Fruit fly (Drosophila melanogaster) whole organism, prepupa: Measurements from ENCODE around the gene Hibch.
A peak's percentile ranks its signal among the peaks of the same experiment; 100 is the strongest.

Source experiments
- CG10631 ChIP-seq: fragments of 200-800 bp; sonication (Bioruptor generic); optimal IDR thresholded peaks from 2 replicates; lab custom pipeline; 2016; ENCODE audit warnings: missing biosample characterization, missing genetic modification characterization
- CG10669 ChIP-seq: fragments of 200-800 bp; sonication (Bioruptor generic); optimal IDR thresholded peaks from 3 replicates; lab custom pipeline; 2018; ENCODE audit warnings: missing biosample characterization, mild to moderate bottlenecking, missing genetic modification characterization, moderate library complexity
- CG11294 ChIP-seq: fragments of 200-800 bp; sonication (Bioruptor generic); IDR thresholded peaks from 2 replicates; pipeline ENCODE4 v1.3.6; 2022; ENCODE audit warnings: missing biosample characterization, missing genetic modification characterization
- CG11762 ChIP-seq: fragments of 200-800 bp; sonication (Bioruptor generic); optimal IDR thresholded peaks from 3 replicates; lab custom pipeline; 2016; ENCODE audit warnings: missing biosample characterization, missing genetic modification characterization; ENCODE audit not compliant: insufficient read depth
- CG11902 ChIP-seq: fragments of 200-800 bp; sonication (Bioruptor generic); optimal IDR thresholded peaks from 3 replicates; lab custom pipeline; 2016; ENCODE audit warnings: missing biosample characterization, missing genetic modification characterization
- CG15336 ChIP-seq: fragments of 200-800 bp; sonication (Bioruptor generic); IDR thresholded peaks from 2 replicates; pipeline ENCODE4 v1.3.6; 2022; ENCODE audit warnings: missing biosample characterization, missing genetic modification characterization
- CG1621 ChIP-seq: fragments of 200-800 bp; sonication (Bioruptor generic); optimal IDR thresholded peaks from 3 replicates; lab custom pipeline; 2018; ENCODE audit warnings: missing biosample characterization, mild to moderate bottlenecking, missing genetic modification characterization
- CG16779 ChIP-seq: fragments of 200-800 bp; sonication (Bioruptor generic); optimal IDR thresholded peaks from 3 replicates; lab custom pipeline; 2017; ENCODE audit warnings: missing biosample characterization, mild to moderate bottlenecking, missing genetic modification characterization
- CG3032 ChIP-seq: fragments of 200-800 bp; optimal IDR thresholded peaks from 2 replicates; lab custom pipeline; 2019; ENCODE audit warnings: missing biosample characterization, mild to moderate bottlenecking, missing genetic modification characterization, moderate library complexity
- CG31627 ChIP-seq: fragments of 200-800 bp; sonication (Bioruptor generic); optimal IDR thresholded peaks from 3 replicates; lab custom pipeline; 2016; ENCODE audit warnings: missing biosample characterization, missing genetic modification characterization
- CG34406 ChIP-seq: fragments of 200-800 bp; sonication (Bioruptor generic); optimal IDR thresholded peaks from 3 replicates; lab custom pipeline; 2016; ENCODE audit warnings: missing biosample characterization, missing genetic modification characterization
- CG3919 ChIP-seq: fragments of 200-800 bp; sonication (Bioruptor generic); optimal IDR thresholded peaks from 3 replicates; lab custom pipeline; 2016; ENCODE audit warnings: missing biosample characterization, missing genetic modification characterization
- CG6163 ChIP-seq: fragments of 200-800 bp; sonication (Bioruptor generic); IDR thresholded peaks from 3 replicates; pipeline ENCODE4 v1.3.6; 2022; ENCODE audit warnings: missing biosample characterization, missing genetic modification characterization
- CG6276 ChIP-seq: fragments of 200-800 bp; sonication (Bioruptor generic); optimal IDR thresholded peaks from 2 replicates; lab custom pipeline; 2017; ENCODE audit warnings: missing biosample characterization, mild to moderate bottlenecking, missing genetic modification characterization
- CG6792 ChIP-seq: fragments of 200-800 bp; sonication (Bioruptor generic); optimal IDR thresholded peaks from 3 replicates; lab custom pipeline; 2016; ENCODE audit warnings: missing biosample characterization, missing genetic modification characterization
- CG6808 ChIP-seq: fragments of 200-800 bp; sonication (Bioruptor generic); optimal IDR thresholded peaks from 3 replicates; lab custom pipeline; 2017; ENCODE audit warnings: missing biosample characterization, missing genetic modification characterization, mild to moderate bottlenecking, moderate library complexity, missing genetic modification reagents
- CG6854 ChIP-seq: fragments of 200-800 bp; sonication (Bioruptor generic); optimal IDR thresholded peaks from 2 replicates; lab custom pipeline; 2017; ENCODE audit warnings: missing biosample characterization, mild to moderate bottlenecking, missing genetic modification characterization
- CG8119 ChIP-seq: fragments of 200-800 bp; sonication (Bioruptor generic); IDR thresholded peaks from 3 replicates; pipeline ENCODE4 v1.3.6; 2022; ENCODE audit warnings: missing biosample characterization, missing genetic modification characterization
- CG8319 ChIP-seq: fragments of 200-800 bp; sonication (Bioruptor generic); optimal IDR thresholded peaks from 3 replicates; lab custom pipeline; 2016; ENCODE audit warnings: missing biosample characterization, missing genetic modification characterization
- CG9139 ChIP-seq: fragments of 200-800 bp; sonication (Bioruptor generic); optimal IDR thresholded peaks from 3 replicates; lab custom pipeline; 2017; ENCODE audit warnings: missing biosample characterization, mild to moderate bottlenecking, missing genetic modification characterization
- Eip75B ChIP-seq: fragments of 200-800 bp; sonication (Bioruptor generic); optimal IDR thresholded peaks from 3 replicates; lab custom pipeline; 2016; ENCODE audit warnings: missing biosample characterization, missing genetic modification characterization
- Eip78C ChIP-seq: fragments of 200-800 bp; sonication (Bioruptor generic); peaks from one replicate; lab custom pipeline; 2016; ENCODE audit warnings: missing biosample characterization, missing genetic modification characterization
- Ets21C ChIP-seq: fragments of 200-800 bp; sonication (Bioruptor generic); optimal IDR thresholded peaks from 3 replicates; lab custom pipeline; 2016; ENCODE audit warnings: missing biosample characterization, missing genetic modification characterization
- Ets96B ChIP-seq: fragments of 200-800 bp; optimal IDR thresholded peaks from 2 replicates; lab custom pipeline; 2019; ENCODE audit warnings: missing biosample characterization, mild to moderate bottlenecking, missing genetic modification characterization, moderate library complexity
- Hr39 ChIP-seq: fragments of 200-800 bp; sonication (Bioruptor generic); optimal IDR thresholded peaks from 2 replicates; lab custom pipeline; 2016; ENCODE audit warnings: missing biosample characterization, missing genetic modification characterization
- Hr4 ChIP-seq: fragments of 200-800 bp; sonication (Bioruptor generic); optimal IDR thresholded peaks from 3 replicates; lab custom pipeline; 2016; ENCODE audit warnings: missing biosample characterization, missing genetic modification characterization
- Met ChIP-seq: fragments of 200-800 bp; sonication (Bioruptor generic); optimal IDR thresholded peaks from 3 replicates; lab custom pipeline; 2016; ENCODE audit warnings: missing biosample characterization, missing genetic modification characterization
- OdsH ChIP-seq: fragments of 200-800 bp; sonication (Bioruptor generic); optimal IDR thresholded peaks from 3 replicates; lab custom pipeline; 2016; ENCODE audit warnings: missing biosample characterization, missing genetic modification characterization
- Smox ChIP-seq: fragments of 200-800 bp; sonication (Bioruptor generic); optimal IDR thresholded peaks from 3 replicates; lab custom pipeline; 2016; ENCODE audit warnings: missing biosample characterization, missing genetic modification characterization
- Sox102F ChIP-seq: fragments of 200-800 bp; sonication (Bioruptor generic); optimal IDR thresholded peaks from 2 replicates; lab custom pipeline; 2016; ENCODE audit warnings: missing biosample characterization, mild to moderate bottlenecking, missing genetic modification characterization
- Sox15 ChIP-seq: fragments of 200-800 bp; sonication (Bioruptor generic); optimal IDR thresholded peaks from 3 replicates; lab custom pipeline; 2016; ENCODE audit warnings: missing biosample characterization, missing genetic modification characterization
- acj6 ChIP-seq: fragments of 200-800 bp; sonication (Bioruptor generic); optimal IDR thresholded peaks from 3 replicates; lab custom pipeline; 2016; ENCODE audit warnings: missing biosample characterization, missing genetic modification characterization
- cyc ChIP-seq: fragments of 200-800 bp; sonication (Bioruptor generic); optimal IDR thresholded peaks from 3 replicates; lab custom pipeline; 2016; ENCODE audit warnings: missing biosample characterization, missing genetic modification characterization
- dac ChIP-seq: fragments of 200-800 bp; sonication (Bioruptor generic); optimal IDR thresholded peaks from 2 replicates; lab custom pipeline; 2017; ENCODE audit warnings: missing biosample characterization, mild to moderate bottlenecking, missing genetic modification characterization
- dsx ChIP-seq: fragments of 200-800 bp; optimal IDR thresholded peaks from 3 replicates; lab custom pipeline; 2019; ENCODE audit warnings: missing biosample characterization, mild to moderate bottlenecking, missing genetic modification characterization, moderate library complexity; ENCODE audit not compliant: poor library complexity, severe bottlenecking
- eg ChIP-seq: fragments of 200-800 bp; sonication (Bioruptor generic); IDR thresholded peaks from 3 replicates; pipeline ENCODE4 v1.3.6; 2022; ENCODE audit warnings: missing biosample characterization, missing genetic modification characterization
- esn ChIP-seq: fragments of 200-800 bp; sonication (Bioruptor generic); optimal IDR thresholded peaks from 2 replicates; lab custom pipeline; 2016; ENCODE audit warnings: missing biosample characterization, mild to moderate bottlenecking, missing genetic modification characterization, moderate library complexity
- fd59A ChIP-seq: fragments of 200-800 bp; sonication (Bioruptor generic); optimal IDR thresholded peaks from 2 replicates; lab custom pipeline; 2017; ENCODE audit warnings: missing biosample characterization, mild to moderate bottlenecking, missing genetic modification characterization, missing genetic modification reagents
- fd85E ChIP-seq: fragments of 200-800 bp; sonication (Bioruptor generic); optimal IDR thresholded peaks from 3 replicates; lab custom pipeline; 2016; ENCODE audit warnings: missing biosample characterization, missing genetic modification characterization
- lz ChIP-seq: fragments of 200-800 bp; sonication (Bioruptor generic); optimal IDR thresholded peaks from 3 replicates; lab custom pipeline; 2016; ENCODE audit warnings: missing biosample characterization, missing genetic modification characterization
- net ChIP-seq: fragments of 200-800 bp; sonication (Bioruptor generic); optimal IDR thresholded peaks from 3 replicates; lab custom pipeline; 2016; ENCODE audit warnings: missing biosample characterization, missing genetic modification characterization
- pdm3 ChIP-seq: fragments of 200-800 bp; sonication (Bioruptor generic); optimal IDR thresholded peaks from 3 replicates; lab custom pipeline; 2016; ENCODE audit warnings: missing biosample characterization, missing genetic modification characterization
- salr ChIP-seq, 2 experiments: fragments of 200-800 bp; sonication (Bioruptor generic); optimal IDR thresholded peaks; 3 replicates each; lab custom pipeline; 2016 to 2018; ENCODE audit warnings: missing biosample characterization in 2 of 2, missing genetic modification characterization in 2 of 2, mild to moderate bottlenecking in 1 of 2
- spab ChIP-seq: fragments of 200-800 bp; sonication (Bioruptor generic); optimal IDR thresholded peaks from 2 replicates; lab custom pipeline; 2017; ENCODE audit warnings: missing biosample characterization, mild to moderate bottlenecking, missing genetic modification characterization, missing genetic modification reagents
- ss ChIP-seq, 2 experiments: fragments of 200-800 bp; sonication (Bioruptor generic); optimal IDR thresholded peaks; 2 replicates in 1 of 2; 3 replicates in 1 of 2; lab custom pipeline; 2017 to 2018; ENCODE audit warnings: mild to moderate bottlenecking in 2 of 2, missing biosample characterization in 2 of 2, missing genetic modification characterization in 2 of 2, moderate library complexity in 1 of 2
- topi ChIP-seq: fragments of 200-800 bp; sonication (Bioruptor generic); optimal IDR thresholded peaks from 3 replicates; lab custom pipeline; 2016; ENCODE audit warnings: missing biosample characterization, missing genetic modification characterization
- vri ChIP-seq: fragments of 200-800 bp; sonication (Bioruptor generic); optimal IDR thresholded peaks from 3 replicates; lab custom pipeline; 2016; ENCODE audit warnings: missing biosample characterization, mild to moderate bottlenecking, missing genetic modification characterization

The Hibch gene

dm6 chr3R:15332994-15333393 is 24.0 kb upstream of the Hibch start, which contains the start of the genes Fkbp39 and Cyfip:
Fkbp39 (minus strand) TSS chr3R:15333133.
Cyfip (plus strand) TSS chr3R:15333266.
- no peak for TF ChIP-seq OdsH (GFP tag; lab: Kevin White, UChicago)
- no peak for TF ChIP-seq topi (GFP tag; lab: Kevin White, UChicago)
- TF ChIP-seq pdm3 (GFP tag; lab: Kevin White, UChicago), result no peak
- no peak for TF ChIP-seq CG15336 (GFP tag; lab: Robert Waterston, UW)
- no peak for TF ChIP-seq CG8319
- no peak for TF ChIP-seq CG6808 (GFP tag; lab: Kevin White, UChicago)
- TF ChIP-seq dac (GFP tag; lab: Kevin White, UChicago), result no peak
- TF ChIP-seq CG16779 (tag; lab: Kevin White, UChicago), result no peak
- TF ChIP-seq Smox (GFP tag; lab: Kevin White, UChicago), result no peak
- TF ChIP-seq lz (GFP tag; lab: Kevin White, UChicago), result no peak
- TF ChIP-seq CG6792, result no peak
- no peak for TF ChIP-seq Sox102F (GFP tag; lab: Kevin White, UChicago)
- no peak for TF ChIP-seq Eip78C (GFP tag; lab: Kevin White, UChicago)
- TF ChIP-seq CG3919 (GFP tag; lab: Kevin White, UChicago), result no peak
- TF ChIP-seq CG10669 (GFP tag; lab: Kevin White, UChicago), result no peak
- no peak for TF ChIP-seq Met
- TF ChIP-seq cyc (GFP tag; lab: Kevin White, UChicago), result no peak
- no peak for TF ChIP-seq CG8119 (GFP tag; lab: Robert Waterston, UW)
- TF ChIP-seq esn, result peak; percentile 11
- TF ChIP-seq vri (GFP tag; lab: Kevin White, UChicago), result no peak
- peak; percentile 27 for TF ChIP-seq CG3032
- TF ChIP-seq CG6163 (GFP tag; lab: Robert Waterston, UW), result 0 out of 3 replicates have a peak, but pooled peaks have one; percentile 18
- TF ChIP-seq CG11902 (GFP tag; lab: Kevin White, UChicago), result no peak
- TF ChIP-seq CG11294 (GFP tag; lab: Robert Waterston, UW), result no peak
- no peak for TF ChIP-seq fd59A (GFP tag; lab: Kevin White, UChicago)
- TF ChIP-seq ss (GFP tag; optimal IDR thresholded peaks at IDR 0.05; lab: Kevin White, UChicago), result no peak
- TF ChIP-seq dsx (GFP tag; lab: Kevin White, UChicago), result no peak
- TF ChIP-seq CG10631 (GFP tag; lab: Kevin White, UChicago), result no peak
- TF ChIP-seq fd85E, result no peak
- no peak for TF ChIP-seq CG9139 (GFP tag; lab: Kevin White, UChicago)
- TF ChIP-seq CG1621, result peak; percentile 95
- TF ChIP-seq salr (GFP tag; optimal IDR thresholded peaks at IDR 0.05; lab: Kevin White, UChicago), result no peak
- TF ChIP-seq Sox15 (GFP tag; lab: Kevin White, UChicago), result no peak
- TF ChIP-seq Ets21C (GFP tag; lab: Kevin White, UChicago), result no peak
- TF ChIP-seq Hr39 (GFP tag; lab: Kevin White, UChicago), result no peak
- TF ChIP-seq CG31627 (GFP tag; lab: Kevin White, UChicago), result peak; percentile 13
- no peak for TF ChIP-seq net (GFP tag; lab: Kevin White, UChicago)
- no peak for TF ChIP-seq CG6276 (GFP tag; lab: Kevin White, UChicago)
- TF ChIP-seq Ets96B (tag; lab: Kevin White, UChicago), result no peak
- no peak for TF ChIP-seq Hr4 (GFP tag; lab: Kevin White, UChicago)
- no peak for TF ChIP-seq CG11762
- no peak for TF ChIP-seq eg (GFP tag; lab: Robert Waterston, UW)
- TF ChIP-seq CG6854 (GFP tag; lab: Kevin White, UChicago), result peak; percentile 21
- no peak for TF ChIP-seq spab (GFP tag; lab: Kevin White, UChicago)
- TF ChIP-seq acj6 (GFP tag; lab: Kevin White, UChicago), result no peak
- no peak for TF ChIP-seq CG34406 (GFP tag; lab: Kevin White, UChicago)
- TF ChIP-seq Eip75B (GFP tag; lab: Kevin White, UChicago), result no peak
